Fruit fly (Drosophila melanogaster) whole organism, embryonic: ENCODE data around the gene CG14439.

Experiments
- Bteb2 ChIP-seq: fragments of 200-800 bp; sonication (Bioruptor generic); optimal IDR thresholded peaks from 2 replicates; lab custom pipeline; 2016; ENCODE audit warnings: missing biosample characterization, missing genetic modification characterization
- CG1024 ChIP-seq: fragments of 200-800 bp; sonication (Bioruptor generic); IDR thresholded peaks from 2 replicates; pipeline ENCODE4 v1.3.6; 2022; ENCODE audit warnings: missing biosample characterization, missing genetic modification characterization
- CG10959 ChIP-seq: fragments of 200-800 bp; sonication (Bioruptor generic); IDR thresholded peaks from 2 replicates; pipeline ENCODE4 v1.3.6; 2022; ENCODE audit warnings: missing biosample characterization, missing genetic modification characterization
- CG10979 ChIP-seq: fragments of 200-800 bp; sonication (Bioruptor generic); optimal IDR thresholded peaks from 2 replicates; lab custom pipeline; 2018; ENCODE audit warnings: missing biosample characterization, mild to moderate bottlenecking, missing genetic modification characterization, moderate library complexity
- CG11560 ChIP-seq: fragments of 200-800 bp; sonication (Bioruptor generic); IDR thresholded peaks from 3 replicates; pipeline ENCODE4 v1.3.6; 2022; ENCODE audit warnings: missing biosample characterization, missing genetic modification characterization
- CG1647 ChIP-seq: fragments of 200-800 bp; sonication (Bioruptor generic); optimal IDR thresholded peaks from 3 replicates; lab custom pipeline; 2016; ENCODE audit warnings: missing biosample characterization, missing genetic modification characterization
- CG18011 ChIP-seq: fragments of 200-800 bp; sonication (Bioruptor generic); optimal IDR thresholded peaks from 2 replicates; lab custom pipeline; 2017; ENCODE audit warnings: missing biosample characterization, missing genetic modification characterization, mild to moderate bottlenecking, moderate library complexity, missing genotype
- CG43689 ChIP-seq: fragments of 200-800 bp; sonication (Bioruptor generic); IDR thresholded peaks from 2 replicates; pipeline ENCODE4 v1.3.6; 2022; ENCODE audit warnings: missing biosample characterization, missing genetic modification characterization
- CG4730 ChIP-seq: fragments of 200-800 bp; sonication (Bioruptor generic); IDR thresholded peaks from 2 replicates; pipeline ENCODE4 v1.3.6; 2022; ENCODE audit warnings: missing biosample characterization, missing genetic modification characterization
- CG9437 ChIP-seq: fragments of 200-800 bp; sonication (Bioruptor generic); optimal IDR thresholded peaks from 2 replicates; lab custom pipeline; 2018; ENCODE audit warnings: missing biosample characterization, mild to moderate bottlenecking, missing genetic modification characterization
- CG9727 ChIP-seq: fragments of 200-800 bp; sonication (Bioruptor generic); optimal IDR thresholded peaks from 3 replicates; lab custom pipeline; 2017; ENCODE audit warnings: missing biosample characterization, mild to moderate bottlenecking, missing genetic modification characterization
- D19A ChIP-seq: fragments of 200-800 bp; optimal IDR thresholded peaks from 3 replicates; lab custom pipeline; 2019; ENCODE audit warnings: missing biosample characterization, mild to moderate bottlenecking, missing genetic modification characterization, moderate library complexity
- Dad ChIP-seq: fragments of 200-800 bp; sonication (Bioruptor generic); optimal IDR thresholded peaks from 3 replicates; lab custom pipeline; 2016; ENCODE audit warnings: missing biosample characterization, missing genetic modification characterization
- Deaf1 ChIP-seq: fragments of 200-800 bp; optimal IDR thresholded peaks from 3 replicates; lab custom pipeline; 2019; ENCODE audit warnings: missing biosample characterization, mild to moderate bottlenecking, missing genetic modification characterization, moderate library complexity
- Dfd ChIP-seq, 2 experiments: fragments of >200 bp; optimal IDR thresholded peaks; 2 replicates each; lab custom pipeline; 2017; ENCODE audit warnings: missing biosample characterization in 2 of 2, missing genetic modification characterization in 2 of 2
- Dip2 ChIP-seq: fragments of 200-800 bp; sonication (Bioruptor generic); IDR thresholded peaks from 2 replicates; pipeline ENCODE4 v1.3.6; 2022; ENCODE audit warnings: missing biosample characterization, missing genetic modification characterization
- Eip74EF ChIP-seq, 2 experiments: fragments of 200-800 bp in 1 of 2; fragments of >200 bp in 1 of 2; sonication (Bioruptor generic) in 1 of 2; optimal IDR thresholded peaks; 2 replicates each; lab custom pipeline; 2017 to 2019; ENCODE audit warnings: missing biosample characterization in 2 of 2, missing genetic modification characterization in 2 of 2, mild to moderate bottlenecking in 1 of 2, moderate library complexity in 1 of 2
- HLH4C ChIP-seq: fragments of 200-800 bp; sonication (Bioruptor generic); IDR thresholded peaks from 3 replicates; pipeline ENCODE4 v1.3.6; 2022; ENCODE audit warnings: missing biosample characterization, missing genetic modification characterization; ENCODE audit not compliant: partially characterized antibody
- Hmx ChIP-seq: fragments of 200-800 bp; sonication (Bioruptor generic); optimal IDR thresholded peaks from 2 replicates; lab custom pipeline; 2016; ENCODE audit warnings: missing biosample characterization, missing genetic modification characterization
- Lim3 ChIP-seq: fragments of 200-800 bp; sonication (Bioruptor generic); IDR thresholded peaks from 2 replicates; pipeline ENCODE4 v1.3.6; 2022; ENCODE audit warnings: missing biosample characterization, missing genetic modification characterization
- Mad ChIP-seq: fragments of 200-800 bp; sonication (Bioruptor generic); optimal IDR thresholded peaks from 2 replicates; lab custom pipeline; 2016; ENCODE audit warnings: missing biosample characterization, missing genetic modification characterization
- Sin3A ChIP-seq: fragments of >200 bp; optimal IDR thresholded peaks from 2 replicates; lab custom pipeline; 2018
- Sry-δ ChIP-seq: fragments of 200-800 bp; sonication (Bioruptor generic); optimal IDR thresholded peaks from 2 replicates; lab custom pipeline; 2016; ENCODE audit warnings: missing biosample characterization, missing genetic modification characterization
- bbx ChIP-seq: fragments of 200-800 bp; sonication (Bioruptor generic); IDR thresholded peaks from 2 replicates; pipeline ENCODE4 v1.3.6; 2022; ENCODE audit warnings: missing biosample characterization, missing genetic modification characterization; ENCODE audit not compliant: partially characterized antibody
- bowl ChIP-seq: fragments of 200-800 bp; sonication (Bioruptor generic); IDR thresholded peaks from 2 replicates; pipeline ENCODE4 v1.3.6; 2022; ENCODE audit warnings: missing biosample characterization, missing genetic modification characterization
- chif ChIP-seq, 2 experiments: fragments of 200-800 bp; sonication (Bioruptor generic); optimal IDR thresholded peaks; 3 replicates each; lab custom pipeline; 2016; ENCODE audit warnings: missing biosample characterization in 2 of 2, missing genetic modification characterization in 2 of 2
- ci ChIP-seq: fragments of 200-800 bp; sonication (Bioruptor generic); IDR thresholded peaks from 3 replicates; pipeline ENCODE4 v1.3.6; 2022; ENCODE audit warnings: missing biosample characterization, missing genetic modification characterization
- crol ChIP-seq: fragments of 200-800 bp; sonication (Bioruptor generic); IDR thresholded peaks from 2 replicates; pipeline ENCODE4 v1.3.6; 2022; ENCODE audit warnings: missing biosample characterization, missing genetic modification characterization
- crp ChIP-seq, 2 experiments: fragments of 200-800 bp; sonication (Bioruptor generic); optimal IDR thresholded peaks; 2 replicates in 1 of 2; 3 replicates in 1 of 2; lab custom pipeline; 2017; ENCODE audit warnings: missing biosample characterization in 2 of 2, missing genetic modification characterization in 2 of 2, mild to moderate bottlenecking in 1 of 2, moderate library complexity in 1 of 2
- exex ChIP-seq: fragments of 200-800 bp; sonication (Bioruptor generic); optimal IDR thresholded peaks from 4 replicates; lab custom pipeline; 2018; ENCODE audit warnings: missing biosample characterization, mild to moderate bottlenecking, missing genetic modification characterization, moderate library complexity
- fd96Cb ChIP-seq: fragments of 200-800 bp; sonication (Bioruptor generic); optimal IDR thresholded peaks from 2 replicates; lab custom pipeline; 2018; ENCODE audit warnings: missing biosample characterization, mild to moderate bottlenecking, missing genetic modification characterization, moderate library complexity
- gfzf ChIP-seq: fragments of 200-800 bp; sonication (Bioruptor generic); optimal IDR thresholded peaks from 2 replicates; lab custom pipeline; 2016; ENCODE audit warnings: missing biosample characterization, mild to moderate bottlenecking, missing genetic modification characterization, moderate library complexity
- gro ChIP-seq: fragments of 200-800 bp; sonication (Bioruptor generic); optimal IDR thresholded peaks from 2 replicates; lab custom pipeline; 2016; ENCODE audit warnings: missing biosample characterization, missing genetic modification characterization
- ham ChIP-seq: fragments of 200-800 bp; sonication (Bioruptor generic); IDR thresholded peaks from 2 replicates; pipeline ENCODE4 v1.3.6; 2022; ENCODE audit warnings: missing biosample characterization, missing genetic modification characterization
- jigr1 ChIP-seq: fragments of 200-800 bp; sonication (Bioruptor generic); IDR thresholded peaks from 3 replicates; pipeline ENCODE4 v1.3.6; 2022; ENCODE audit warnings: missing biosample characterization, missing genetic modification characterization
- lab ChIP-seq: fragments of 200-800 bp; sonication (Bioruptor generic); optimal IDR thresholded peaks from 3 replicates; lab custom pipeline; 2017; ENCODE audit warnings: missing biosample characterization, missing genetic modification characterization, mild to moderate bottlenecking, moderate library complexity, missing genetic modification reagents
- mld ChIP-seq: fragments of 200-800 bp; sonication (Bioruptor generic); IDR thresholded peaks from 3 replicates; pipeline ENCODE4 v1.3.6; 2022; ENCODE audit warnings: missing biosample characterization, missing genetic modification characterization; ENCODE audit not compliant: partially characterized antibody
- nau ChIP-seq: fragments of 200-800 bp; sonication (Bioruptor generic); optimal IDR thresholded peaks from 3 replicates; lab custom pipeline; 2017; ENCODE audit warnings: missing biosample characterization, mild to moderate bottlenecking, missing genetic modification characterization, missing genetic modification reagents
- org-1 ChIP-seq: fragments of 200-800 bp; sonication (Bioruptor generic); optimal IDR thresholded peaks from 2 replicates; lab custom pipeline; 2017; ENCODE audit warnings: missing biosample characterization, missing genetic modification characterization
- p53 ChIP-seq: fragments of 200-800 bp; sonication (Bioruptor generic); optimal IDR thresholded peaks from 2 replicates; lab custom pipeline; 2016; ENCODE audit warnings: missing biosample characterization, missing genetic modification characterization
- pfk ChIP-seq: fragments of 200-800 bp; sonication (Bioruptor generic); optimal IDR thresholded peaks from 2 replicates; lab custom pipeline; 2018; ENCODE audit warnings: missing biosample characterization, mild to moderate bottlenecking, missing genetic modification characterization, moderate library complexity
- pros ChIP-seq: fragments of 200-800 bp; sonication (Bioruptor generic); optimal IDR thresholded peaks from 3 replicates; lab custom pipeline; 2019; ENCODE audit warnings: missing biosample characterization, mild to moderate bottlenecking, missing genetic modification characterization, moderate library complexity
- pzg ChIP-seq: fragments of 200-800 bp; sonication (Bioruptor generic); optimal IDR thresholded peaks from 3 replicates; lab custom pipeline; 2018; ENCODE audit warnings: missing biosample characterization, mild to moderate bottlenecking, missing genetic modification characterization, moderate library complexity
- ranshi ChIP-seq: fragments of 200-800 bp; sonication (Bioruptor generic); IDR thresholded peaks from 2 replicates; pipeline ENCODE4 v1.3.6; 2022; ENCODE audit warnings: missing biosample characterization, missing genetic modification characterization
- repo ChIP-seq: fragments of 200-800 bp; sonication (Bioruptor generic); optimal IDR thresholded peaks from 2 replicates; lab custom pipeline; 2016; ENCODE audit warnings: missing biosample characterization, missing genetic modification characterization
- schlank ChIP-seq: fragments of 200-800 bp; sonication (Bioruptor generic); optimal IDR thresholded peaks from 2 replicates; lab custom pipeline; 2018; ENCODE audit warnings: missing biosample characterization, mild to moderate bottlenecking, missing genetic modification characterization
- sens-2 ChIP-seq: fragments of 200-800 bp; sonication (Bioruptor generic); IDR thresholded peaks from 2 replicates; pipeline ENCODE4 v1.3.6; 2022; ENCODE audit warnings: missing biosample characterization, missing genetic modification characterization
- stc ChIP-seq: fragments of 200-800 bp; sonication (Bioruptor generic); IDR thresholded peaks from 2 replicates; pipeline ENCODE4 v1.3.6; 2022; ENCODE audit warnings: missing biosample characterization, missing genetic modification characterization
- tin ChIP-seq: fragments of 200-800 bp; sonication (Bioruptor generic); optimal IDR thresholded peaks from 3 replicates; lab custom pipeline; 2016; ENCODE audit warnings: missing biosample characterization, missing genetic modification characterization
- usp ChIP-seq: fragments of >200 bp; optimal IDR thresholded peaks from 2 replicates; lab custom pipeline; 2017; ENCODE audit warnings: missing biosample characterization, missing genetic modification characterization
- wek ChIP-seq: fragments of 200-800 bp; sonication (Bioruptor generic); optimal IDR thresholded peaks from 3 replicates; lab custom pipeline; 2018; ENCODE audit warnings: missing biosample characterization, mild to moderate bottlenecking, missing genetic modification characterization, moderate library complexity

CG14439 gene

dm6 chrX:6705059-6705802 is 42.1 kb upstream of the CG14439 start (continued):
- TF ChIP-seq CG18011 (GFP tag; lab: Kevin White, UChicago), result no peak
- TF ChIP-seq Dip2 (GFP tag; lab: Robert Waterston, UW), result no peak
- TF ChIP-seq CG10979 (tag; lab: Kevin White, UChicago), result no peak
- TF ChIP-seq ci (GFP tag; lab: Robert Waterston, UW), result peak; percentile 40; the same call in 1 of the 3 replicates
- TF ChIP-seq repo (GFP tag; lab: Kevin White, UChicago), result no peak
- peak; percentile 59 for TF ChIP-seq crol (GFP tag; lab: Robert Waterston, UW)
- TF ChIP-seq CG11560 (tag; lab: Robert Waterston, UW), result no peak
- TF ChIP-seq Bteb2 (GFP tag; lab: Kevin White, UChicago), result no peak
- no peak for TF ChIP-seq jigr1 (GFP tag; lab: Robert Waterston, UW)
- TF ChIP-seq CG9727 (GFP tag; lab: Kevin White, UChicago), result peak; percentile 6
- TF ChIP-seq CG43689 (GFP tag; lab: Robert Waterston, UW), result no peak
- TF ChIP-seq gfzf (GFP tag; lab: Kevin White, UChicago), result no peak
- no peak for TF ChIP-seq CG9437
- TF ChIP-seq CG1647 (GFP tag; lab: Kevin White, UChicago), result no peak
- no peak for TF ChIP-seq D19A
- no peak for TF ChIP-seq Eip74EF (GFP tag; optimal IDR thresholded peaks at IDR 0.05; lab: Kevin White, UChicago)
- TF ChIP-seq Lim3, result no peak
- no peak for TF ChIP-seq HLH4C (GFP tag; lab: Robert Waterston, UW)
- peak; percentile 7 for TF ChIP-seq fd96Cb (tag; lab: Kevin White, UChicago)
- TF ChIP-seq ham (GFP tag; lab: Robert Waterston, UW), result no peak
- no peak for TF ChIP-seq CG4730 (GFP tag; lab: Robert Waterston, UW)
- no peak for TF ChIP-seq p53
- TF ChIP-seq ranshi (GFP tag; lab: Robert Waterston, UW), result no peak
- no peak for TF ChIP-seq sens-2 (GFP tag; lab: Robert Waterston, UW)
- TF ChIP-seq crp (GFP tag; optimal IDR thresholded peaks at IDR 0.05; lab: Kevin White, UChicago), result no peak
- TF ChIP-seq stc (GFP tag; lab: Robert Waterston, UW), result no peak
- no peak for TF ChIP-seq usp (GFP tag; lab: Kevin White, UChicago)
- no peak for TF ChIP-seq nau (GFP tag; lab: Kevin White, UChicago)
- TF ChIP-seq schlank (tag; lab: Kevin White, UChicago), result no peak
- no peak for TF ChIP-seq bbx (GFP tag; lab: Robert Waterston, UW)
- no peak for TF ChIP-seq wek (GFP tag; lab: Kevin White, UChicago)
- no peak for TF ChIP-seq lab (GFP tag; lab: Kevin White, UChicago)
- peak; percentile 63 for TF ChIP-seq exex
- no peak for TF ChIP-seq gro (GFP tag; lab: Kevin White, UChicago)
- TF ChIP-seq mld (GFP tag; lab: Robert Waterston, UW), result no peak
- no peak for TF ChIP-seq pfk (GFP tag; lab: Kevin White, UChicago)
- TF ChIP-seq Sin3A (lab: Kevin White, UChicago), result no peak
- no peak for TF ChIP-seq pros
- TF ChIP-seq Hmx (GFP tag; lab: Kevin White, UChicago), result no peak
- no peak for TF ChIP-seq bowl (GFP tag; lab: Robert Waterston, UW)
- TF ChIP-seq org-1, result no peak
- TF ChIP-seq Deaf1, result no peak
- TF ChIP-seq Dad, result no peak
- TF ChIP-seq CG1024, result no peak
- no peak for TF ChIP-seq Dfd (GFP tag; optimal IDR thresholded peaks at IDR 0.05; lab: Kevin White, UChicago)
- TF ChIP-seq Mad, result no peak
- no peak for TF ChIP-seq Sry-δ (GFP tag; lab: Kevin White, UChicago)
- no peak for TF ChIP-seq chif (GFP tag; optimal IDR thresholded peaks at IDR 0.05; lab: Kevin White, UChicago)
- no peak for TF ChIP-seq tin
- TF ChIP-seq CG10959 (GFP tag; lab: Robert Waterston, UW), result no peak
- TF ChIP-seq pzg (GFP tag; lab: Kevin White, UChicago), result no peak
